Worm (Caenorhabditis elegans): ENCODE data around the gene nlp-23.

- TF ChIP-seq elt-3 (tag; optimal IDR thresholded peaks at IDR 0.05), result no peak
- TF ChIP-seq lin-11 (tag; optimal IDR thresholded peaks at IDR 0.05), result no peak
- TF ChIP-seq nhr-10 (tag; optimal IDR thresholded peaks at IDR 0.05), result no peak
- no peak for TF ChIP-seq dmd-4 (tag; optimal IDR thresholded peaks at IDR 0.05)
- no peak for TF ChIP-seq ZK546.5 (tag; optimal IDR thresholded peaks at IDR 0.05)
- no peak for TF ChIP-seq mdl-1 (tag; optimal IDR thresholded peaks at IDR 0.05)
- no peak for TF ChIP-seq nhr-11 (tag; optimal IDR thresholded peaks at IDR 0.05)
- TF ChIP-seq nhr-77 (tag; optimal IDR thresholded peaks at IDR 0.05), result no peak
These were observed 32.7 kb upstream of the nlp-23 start, which contains the start of gene F47G3.3 for ce11 chrX:2375300-2376035.

Measured in whole organism, L2 larva.